Fruit fly (Drosophila melanogaster): ENCODE results near the gene Imp.

- TF ChIP-seq pan (optimal IDR thresholded peaks at IDR 0.05), result no peak
- no peak for TF ChIP-seq pan (GFP tag; optimal IDR thresholded peaks at IDR 0.05 in 1 of 2, IDR thresholded peaks at IDR 0.05 in 1 of 2)
- TF ChIP-seq CG12219 (GFP tag; optimal IDR thresholded peaks at IDR 0.05), result no peak
- TF ChIP-seq pros (GFP tag; optimal IDR thresholded peaks at IDR 0.05), result no peak
- TF ChIP-seq CG10209 (GFP tag; optimal IDR thresholded peaks at IDR 0.05), result no peak
- no peak for TF ChIP-seq CHES-1-like (GFP tag; optimal IDR thresholded peaks at IDR 0.05)
- no peak for TF ChIP-seq Hand (GFP tag; optimal IDR thresholded peaks at IDR 0.05)
- TF ChIP-seq CG13123 (GFP tag; optimal IDR thresholded peaks at IDR 0.05), result no peak
- no peak for TF ChIP-seq jigr1 (GFP tag; IDR thresholded peaks at IDR 0.05)
Measured at dm6 chrX:10738151-10738430, 86.0 kb downstream of the Imp start.
